Worm (Caenorhabditis elegans) whole organism, midembryonic: ENCODE results near the gene efn-4.

Experiments
- flt-1 ChIP-seq: fragments of 200-800 bp; sonication (Bioruptor generic); IDR thresholded peaks from 2 replicates; pipeline ENCODE4 v1.3.6; 2022; ENCODE audit warnings: missing genetic modification characterization, missing compliant biosample characterization
- klf-2 ChIP-seq: fragments of 200-800 bp; sonication (Bioruptor generic); conservative IDR thresholded peaks from 2 replicates; pipeline ENCODE4 v1.3.6; 2022; ENCODE audit warnings: missing genetic modification reagents, missing genetic modification characterization, missing compliant biosample characterization
- med-1 ChIP-seq: sonication (generic microtip); optimal IDR thresholded peaks from 2 replicates; lab custom pipeline; 2017; ENCODE audit warnings: missing genetic modification characterization, mild to moderate bottlenecking, missing compliant biosample characterization, antibody characterized with exemption, missing genetic modification reagents; ENCODE audit not compliant: insufficient read depth

DNA sequence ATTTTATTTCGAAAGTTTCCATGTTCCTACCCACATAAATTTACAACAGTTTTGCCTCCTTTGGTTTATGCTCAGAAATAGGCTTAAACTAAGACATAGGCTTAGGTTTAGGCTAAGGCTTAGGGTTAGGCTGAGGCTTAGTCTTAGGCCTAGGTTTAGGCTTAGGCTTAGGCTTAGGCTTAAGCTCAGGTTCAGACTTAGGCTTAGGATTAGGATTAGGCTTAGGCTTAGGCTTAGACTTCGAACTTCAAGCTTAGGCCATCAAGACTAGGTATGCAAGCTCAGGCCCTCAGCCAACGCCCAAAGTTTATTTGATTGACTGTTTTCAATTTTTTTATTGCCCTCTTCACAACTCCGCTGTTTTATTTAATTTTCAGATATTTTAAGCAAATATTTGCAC is 13.2 kb upstream of the efn-4 start:
- TF ChIP-seq med-1 (GFP tag; lab: Kevin White, UChicago), result no peak
- no peak for TF ChIP-seq flt-1 (GFP tag; lab: Robert Waterston, UW)
- TF ChIP-seq klf-2 (GFP tag; lab: Robert Waterston, UW), result no peak
